Worm (Caenorhabditis elegans) whole organism, mixed stage, embryonic: ENCODE results near the gene ZK1248.11.
A peak's percentile ranks its signal among the peaks of the same experiment; 100 is the strongest.
"Not testable (repeated sequence)": the region's sequence is repeated elsewhere in the genome, so short reads cannot be mapped to it uniquely, and the experiment has no call there.

ENCODE experiments used
- M03D4.4 ChIP-seq: sonication (generic microtip); optimal IDR thresholded peaks from 2 replicates; lab custom pipeline; 2017; ENCODE audit warnings: mild to moderate bottlenecking, missing genetic modification characterization, missing compliant biosample characterization
- bed-3 ChIP-seq: fragments of 200-800 bp; sonication (Bioruptor generic); optimal IDR thresholded peaks from 3 replicates; lab custom pipeline; 2018; ENCODE audit warnings: mild to moderate bottlenecking, missing genetic modification characterization, moderate library complexity, missing compliant biosample characterization
- ceh-39 ChIP-seq: fragments of 150-350 bp; optimal IDR thresholded peaks from 2 replicates; lab custom pipeline; 2014; ENCODE audit warnings: missing biosample characterization, missing genetic modification characterization
- ceh-83 ChIP-seq: fragments of 200-800 bp; sonication (Bioruptor generic); optimal IDR thresholded peaks from 2 replicates; lab custom pipeline; 2018; ENCODE audit warnings: mild to moderate bottlenecking, missing genetic modification characterization, missing compliant biosample characterization
- ces-1 ChIP-seq: fragments of 150-350 bp; optimal IDR thresholded peaks from 2 replicates; lab custom pipeline; 2014; ENCODE audit warnings: missing biosample characterization, missing genetic modification reagents, missing genetic modification characterization
- drap-1 ChIP-seq: fragments of 200-800 bp; sonication (Bioruptor generic); optimal IDR thresholded peaks from 3 replicates; lab custom pipeline; 2018; ENCODE audit warnings: mild to moderate bottlenecking, missing genetic modification characterization, missing compliant biosample characterization
- elt-1 ChIP-seq: sonication (generic microtip); optimal IDR thresholded peaks from 2 replicates; lab custom pipeline; 2017; ENCODE audit warnings: missing genetic modification characterization, mild to moderate bottlenecking, missing compliant biosample characterization, antibody characterized with exemption, moderate library complexity, borderline replicate concordance; ENCODE audit not compliant: insufficient read depth
- elt-3 ChIP-seq: fragments of 150-350 bp; optimal IDR thresholded peaks from 2 replicates; lab custom pipeline; 2014; ENCODE audit warnings: missing biosample characterization, missing genetic modification characterization
- ham-2 ChIP-seq: fragments of 200-800 bp; sonication (Bioruptor generic); optimal IDR thresholded peaks from 2 replicates; lab custom pipeline; 2018; ENCODE audit warnings: mild to moderate bottlenecking, missing genetic modification characterization, missing compliant biosample characterization
- hlh-1 ChIP-seq: fragments of 150-350 bp; optimal IDR thresholded peaks from 2 replicates; lab custom pipeline; 2014; ENCODE audit warnings: missing biosample characterization, missing genetic modification reagents, missing genetic modification characterization
- lin-13 ChIP-seq: fragments of 150-350 bp; optimal IDR thresholded peaks from 2 replicates; lab custom pipeline; 2014; ENCODE audit warnings: missing biosample characterization, missing genetic modification characterization
- lin-32 ChIP-seq: fragments of 200-800 bp; sonication (Bioruptor generic); optimal IDR thresholded peaks from 2 replicates; lab custom pipeline; 2018; ENCODE audit warnings: mild to moderate bottlenecking, missing genetic modification characterization, missing compliant biosample characterization
- lsy-2 ChIP-seq: fragments of 150-350 bp; optimal IDR thresholded peaks from 2 replicates; lab custom pipeline; 2014; ENCODE audit warnings: missing biosample characterization, missing genetic modification characterization
- mab-5 ChIP-seq: fragments of 150-350 bp; optimal IDR thresholded peaks from 2 replicates; lab custom pipeline; 2014; ENCODE audit warnings: missing biosample characterization, missing genetic modification characterization
- mep-1 ChIP-seq: fragments of 150-350 bp; optimal IDR thresholded peaks from 2 replicates; lab custom pipeline; 2017; ENCODE audit warnings: missing biosample characterization, missing genetic modification reagents, missing genetic modification characterization, inconsistent platforms
- mls-2 ChIP-seq: sonication (generic microtip); optimal IDR thresholded peaks from 2 replicates; lab custom pipeline; 2016; ENCODE audit warnings: mild to moderate bottlenecking, missing genetic modification characterization, moderate library complexity, missing compliant biosample characterization
- nhr-12 ChIP-seq: fragments of 150-350 bp; optimal IDR thresholded peaks from 2 replicates; lab custom pipeline; 2014; ENCODE audit warnings: missing biosample characterization, missing genetic modification characterization
- nhr-2 ChIP-seq: fragments of 150-350 bp; optimal IDR thresholded peaks from 2 replicates; lab custom pipeline; 2014; ENCODE audit warnings: missing biosample characterization, missing genetic modification characterization
- nhr-237 ChIP-seq: fragments of 150-350 bp; optimal IDR thresholded peaks from 2 replicates; lab custom pipeline; 2014; ENCODE audit warnings: missing biosample characterization, missing genetic modification characterization
- nhr-28 ChIP-seq: fragments of 150-350 bp; optimal IDR thresholded peaks from 2 replicates; lab custom pipeline; 2014; ENCODE audit warnings: missing biosample characterization, missing genetic modification characterization
- nhr-76 ChIP-seq: sonication (generic microtip); optimal IDR thresholded peaks from 2 replicates; lab custom pipeline; 2017; ENCODE audit warnings: missing biosample characterization, missing genetic modification characterization
- pha-4 ChIP-seq: fragments of 150-350 bp; optimal IDR thresholded peaks from 2 replicates; lab custom pipeline; 2018; ENCODE audit warnings: missing biosample characterization, missing genetic modification reagents, missing genetic modification characterization
- sem-2 ChIP-seq: fragments of 200-800 bp; sonication (Bioruptor generic); optimal IDR thresholded peaks from 2 replicates; lab custom pipeline; 2018; ENCODE audit warnings: mild to moderate bottlenecking, missing genetic modification characterization, missing compliant biosample characterization
- snpc-4 ChIP-seq: fragments of 150-350 bp; optimal IDR thresholded peaks from 2 replicates; lab custom pipeline; 2014; ENCODE audit warnings: missing biosample characterization, missing genetic modification characterization
- sptf-1 ChIP-seq: sonication (generic microtip); optimal IDR thresholded peaks from 2 replicates; lab custom pipeline; 2017; ENCODE audit warnings: mild to moderate bottlenecking, missing genetic modification characterization, moderate library complexity, missing compliant biosample characterization
- tbx-8 ChIP-seq: fragments of 200-800 bp; sonication (Bioruptor generic); optimal IDR thresholded peaks from 2 replicates; lab custom pipeline; 2018; ENCODE audit warnings: mild to moderate bottlenecking, missing genetic modification characterization, moderate library complexity, missing compliant biosample characterization
- unc-120 ChIP-seq: sonication (generic microtip); optimal IDR thresholded peaks from 2 replicates; lab custom pipeline; 2017; ENCODE audit warnings: missing genetic modification characterization, missing compliant biosample characterization; ENCODE audit not compliant: poor library complexity, severe bottlenecking
- unc-39 ChIP-seq: fragments of 150-350 bp; optimal IDR thresholded peaks from 2 replicates; lab custom pipeline; 2014; ENCODE audit warnings: missing biosample characterization, missing genetic modification characterization
- unc-62 ChIP-seq: fragments of 150-350 bp; optimal IDR thresholded peaks from 2 replicates; lab custom pipeline; 2014; ENCODE audit warnings: missing biosample characterization, missing genetic modification reagents, missing genetic modification characterization
- zip-8 ChIP-seq: fragments of 150-350 bp; optimal IDR thresholded peaks from 2 replicates; lab custom pipeline; 2014; ENCODE audit warnings: missing biosample characterization, missing genetic modification characterization
- ztf-11 ChIP-seq: fragments of 150-350 bp; optimal IDR thresholded peaks from 2 replicates; lab custom pipeline; 2014; ENCODE audit warnings: missing biosample characterization, missing genetic modification characterization

ZK1248.11 gene

ce11 chrII:5828486-5828885 lies at the start of gene ZK1248.11:
TSS of gene ZK1248.11 (minus strand) at chrII:5828586.
- TF ChIP-seq sptf-1 (no peak), lin-32 (no peak), hlh-1 (no peak), zip-8 (tag; lab: Kevin White, UChicago) (no peak), nhr-76 (tag; lab: Kevin White, UChicago) (no peak), unc-39 (tag; lab: Kevin White, UChicago) (no peak), tbx-8 (GFP tag; lab: Kevin White, UChicago) (no peak), pha-4 (no peak), mab-5 (tag; lab: Kevin White, UChicago) (no peak), mep-1 (no peak), nhr-237 (tag; lab: Kevin White, UChicago) (no peak), nhr-2 (no peak), ceh-39 (tag; lab: Kevin White, UChicago) (no peak), elt-1 (tag; lab: Kevin White, UChicago) (no peak), snpc-4 (no peak)

DNA sequence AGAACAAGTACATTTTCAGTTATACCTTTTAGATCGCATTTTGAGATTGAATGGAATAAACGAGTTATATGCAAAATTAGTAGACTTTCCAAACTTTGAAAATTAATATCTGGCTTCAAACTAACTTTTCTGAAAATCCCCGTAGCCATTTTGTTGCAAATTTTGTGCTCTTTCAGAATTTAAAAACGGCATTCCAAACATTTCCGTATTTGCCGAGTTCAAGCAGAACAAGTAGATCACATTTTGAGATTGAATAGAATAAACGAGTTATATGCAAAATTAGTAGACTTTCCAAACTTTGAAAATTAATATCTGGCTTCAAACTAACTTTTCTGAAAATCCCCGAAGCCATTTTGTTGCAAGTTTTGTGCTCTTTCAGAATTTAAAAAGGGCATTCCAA lies 48.1 kb upstream of the ZK1248.11 start, which contains the start of gene F55C12.2:
TSS of gene F55C12.2 (plus strand) at position 301 of the 400 bp plus-strand sequence.
- TF ChIP-seq ztf-11 (tag; lab: Kevin White, UChicago); nhr-237 (tag; lab: Kevin White, UChicago); ham-2 (GFP tag; lab: Kevin White, UChicago): not testable (repeated sequence)

DNA sequence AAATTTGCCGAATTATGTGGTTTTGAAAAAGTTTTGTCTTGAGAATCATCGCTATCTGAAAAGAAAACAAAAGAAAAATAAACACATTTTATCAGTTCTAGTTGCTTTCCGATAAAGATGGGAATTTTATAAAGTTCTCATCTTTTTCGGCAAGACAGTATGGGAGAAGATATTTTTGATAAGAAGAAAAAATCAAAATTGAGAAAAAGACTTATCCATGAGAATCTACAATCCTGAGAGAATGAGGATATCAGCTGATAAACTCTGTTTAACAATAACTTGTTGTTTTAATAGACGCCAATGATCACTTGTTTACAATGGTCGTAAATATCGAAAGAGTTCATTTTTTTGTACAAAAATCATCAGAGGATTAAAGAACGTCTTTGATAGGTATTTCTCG lies 47.7 kb upstream of the ZK1248.11 start, which contains the start of gene F55C12.6:
TSS of gene F55C12.6 (minus strand) at position 101 of the 400 bp plus-strand sequence.
- TF ChIP-seq ceh-39 (tag; lab: Kevin White, UChicago) (no peak), zip-8 (tag; lab: Kevin White, UChicago) (no peak), nhr-28 (tag; lab: Kevin White, UChicago) (no peak), mls-2 (tag; lab: Kevin White, UChicago) (no peak), bed-3 (GFP tag; lab: Kevin White, UChicago) (no peak), nhr-237 (tag; lab: Kevin White, UChicago) (no peak), nhr-12 (tag; lab: Kevin White, UChicago) (no peak), mep-1 (no peak), snpc-4 (no peak), sem-2 (GFP tag; lab: Kevin White, UChicago) (no peak)

DNA sequence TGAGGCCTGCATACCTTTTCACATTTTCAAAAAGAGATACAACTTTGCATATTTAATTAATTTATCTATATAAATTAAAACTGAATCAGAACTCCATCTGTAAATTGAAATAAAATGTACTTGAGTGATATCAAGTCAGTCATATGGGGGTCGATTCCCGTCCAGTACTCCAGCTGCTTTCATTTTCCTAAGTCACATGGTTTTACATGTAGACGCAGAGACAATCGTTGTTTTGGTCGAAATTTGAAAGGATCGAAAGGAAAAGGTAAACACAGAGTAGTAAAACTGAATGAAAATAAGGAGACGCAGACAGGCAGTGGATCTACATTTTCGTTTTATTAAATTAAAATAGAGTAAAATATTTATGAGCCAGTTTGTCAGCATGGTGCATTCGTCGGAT lies 45.7 kb upstream of the ZK1248.11 start:
- TF ChIP-seq elt-1 (tag; lab: Kevin White, UChicago) = no peak
- TF ChIP-seq drap-1 (GFP tag; lab: Kevin White, UChicago) = no peak
- no peak for TF ChIP-seq elt-3 (tag; lab: Kevin White, UChicago)
- no peak for TF ChIP-seq M03D4.4 (tag; lab: Kevin White, UChicago)
- no peak for TF ChIP-seq mls-2 (tag; lab: Kevin White, UChicago)
- TF ChIP-seq, all 35 proteins: peak for 0

DNA sequence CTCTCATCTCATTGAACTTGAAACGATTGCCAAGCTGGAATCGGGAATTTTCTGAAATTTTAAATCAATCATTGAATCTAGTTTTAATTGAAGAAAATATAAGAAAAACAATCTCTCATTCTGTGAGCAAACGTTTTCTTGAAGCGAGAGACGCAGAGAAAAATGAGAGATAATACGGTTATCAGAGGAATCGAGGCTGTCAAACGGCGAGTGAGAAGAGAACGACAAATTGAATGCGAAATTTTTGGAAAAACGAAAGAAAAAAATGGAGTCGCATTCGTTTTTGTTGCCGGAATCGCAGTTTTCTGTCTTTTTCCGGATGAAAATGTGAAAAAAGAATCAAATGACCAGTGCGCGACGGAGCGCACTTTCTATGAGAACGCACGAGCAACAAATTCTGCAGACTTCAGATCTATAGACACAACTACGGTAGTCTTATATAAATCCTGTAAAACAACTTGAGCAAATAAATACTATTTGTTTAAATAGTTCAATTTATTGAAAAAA lies 45.2 kb upstream of the ZK1248.11 start, which contains the start of gene tex-2:
TSS of gene tex-2 (minus strand) at position 51 of the 507 bp plus-strand sequence.
- peak; percentile 54 for TF ChIP-seq lin-13 (tag; lab: Kevin White, UChicago)
- peak; percentile 86 for TF ChIP-seq mep-1
- TF ChIP-seq ceh-83 (GFP tag; lab: Kevin White, UChicago) = no peak
- TF ChIP-seq lsy-2 (tag; lab: Kevin White, UChicago) = peak; percentile 30
- no peak for TF ChIP-seq unc-62 (GFP tag; lab: Kevin White, UChicago)
- TF ChIP-seq nhr-28 (tag; lab: Kevin White, UChicago) = no peak
- TF ChIP-seq tbx-8 (GFP tag; lab: Kevin White, UChicago) = no peak
- no peak for TF ChIP-seq sptf-1
- peak; percentile 89 for TF ChIP-seq ces-1 (GFP tag; lab: Kevin White, UChicago)
- TF ChIP-seq zip-8 (tag; lab: Kevin White, UChicago) = no peak

DNA sequence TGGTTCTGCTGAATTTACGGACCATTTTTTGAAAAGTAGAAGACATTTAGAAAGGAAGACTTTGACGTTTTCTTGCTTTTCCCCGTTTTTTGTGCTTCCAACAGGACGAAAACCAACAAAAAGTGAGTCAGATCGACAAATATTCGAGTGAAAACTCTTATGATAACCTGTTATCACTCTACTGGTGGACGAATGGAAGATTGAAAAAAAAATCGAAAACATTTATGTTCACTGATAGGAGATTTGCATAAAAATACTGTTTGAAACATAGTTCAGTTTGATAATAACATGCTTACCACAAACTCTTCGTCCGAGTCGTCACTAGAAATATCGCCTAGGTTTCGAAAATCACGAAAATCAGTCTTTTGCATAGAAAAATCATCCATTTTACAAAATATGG lies 44.0 kb upstream of the ZK1248.11 start:
- TF ChIP-seq bed-3 (GFP tag; lab: Kevin White, UChicago) (no peak), lin-32 (no peak), ces-1 (GFP tag; lab: Kevin White, UChicago) (no peak), lsy-2 (tag; lab: Kevin White, UChicago) (no peak), tbx-8 (GFP tag; lab: Kevin White, UChicago) (no peak), unc-120 (no peak), ham-2 (GFP tag; lab: Kevin White, UChicago) (no peak), sem-2 (GFP tag; lab: Kevin White, UChicago) (no peak), mab-5 (tag; lab: Kevin White, UChicago) (no peak)
